Fruit fly (Drosophila melanogaster) whole organism, embryonic: Measurements from ENCODE around the gene CG18586.

Source experiments
- ATbp ChIP-seq: fragments of 200-800 bp; sonication (Bioruptor generic); optimal IDR thresholded peaks from 2 replicates; lab custom pipeline; 2017; ENCODE audit warnings: missing biosample characterization, mild to moderate bottlenecking, missing genetic modification characterization, missing genetic modification reagents
- Atf-2 ChIP-seq: fragments of 200-800 bp; sonication (Bioruptor generic); optimal IDR thresholded peaks from 2 replicates; lab custom pipeline; 2016; ENCODE audit warnings: missing biosample characterization, missing genetic modification characterization
- Atf3 ChIP-seq: fragments of 200-800 bp; sonication (Bioruptor generic); optimal IDR thresholded peaks from 3 replicates; lab custom pipeline; 2016; ENCODE audit warnings: missing biosample characterization, missing genetic modification characterization
- Awh ChIP-seq: fragments of 200-800 bp; sonication (Bioruptor generic); IDR thresholded peaks from 2 replicates; pipeline ENCODE4, ENCODE4 v1.3.6; 2022; ENCODE audit warnings: missing biosample characterization, missing genetic modification characterization
- C15 ChIP-seq: fragments of 200-800 bp; sonication (Bioruptor generic); IDR thresholded peaks from 3 replicates; pipeline ENCODE4 v1.3.6; 2022; ENCODE audit warnings: missing biosample characterization, missing genetic modification characterization
- CG1233 ChIP-seq: fragments of 200-800 bp; sonication (Bioruptor generic); optimal IDR thresholded peaks from 4 replicates; lab custom pipeline; 2018; ENCODE audit warnings: missing biosample characterization, mild to moderate bottlenecking, missing genetic modification characterization
- CG12744 ChIP-seq: fragments of 200-800 bp; sonication (Bioruptor generic); optimal IDR thresholded peaks from 2 replicates; lab custom pipeline; 2016; ENCODE audit warnings: missing biosample characterization, missing genetic modification characterization
- CG16813 ChIP-seq: fragments of 200-800 bp; sonication (Bioruptor generic); IDR thresholded peaks from 3 replicates; pipeline ENCODE4 v1.3.6; 2022; ENCODE audit warnings: missing biosample characterization, missing genetic modification characterization; ENCODE audit not compliant: partially characterized antibody
- CG17186 ChIP-seq: fragments of 200-800 bp; sonication (Bioruptor generic); optimal IDR thresholded peaks from 3 replicates; lab custom pipeline; 2017; ENCODE audit warnings: missing biosample characterization, missing genetic modification reagents, missing genetic modification characterization
- CG17385 ChIP-seq: fragments of 200-800 bp; sonication (Bioruptor generic); optimal IDR thresholded peaks from 3 replicates; lab custom pipeline; 2018; ENCODE audit warnings: missing biosample characterization, mild to moderate bottlenecking, missing genetic modification characterization
- CG17912 ChIP-seq: fragments of 200-800 bp; sonication (Bioruptor generic); optimal IDR thresholded peaks from 2 replicates; lab custom pipeline; 2018; ENCODE audit warnings: missing biosample characterization, mild to moderate bottlenecking, missing genetic modification characterization
- CG2199 ChIP-seq: fragments of 200-800 bp; sonication (Bioruptor generic); IDR thresholded peaks from 3 replicates; pipeline ENCODE4 v1.3.6; 2022; ENCODE audit warnings: missing biosample characterization, missing genetic modification characterization
- CG2678 ChIP-seq: fragments of 200-800 bp; sonication (Bioruptor generic); optimal IDR thresholded peaks from 3 replicates; lab custom pipeline; 2019; ENCODE audit warnings: missing biosample characterization, mild to moderate bottlenecking, missing genetic modification characterization, moderate library complexity
- CG2889 ChIP-seq: fragments of 200-800 bp; sonication (Bioruptor generic); IDR thresholded peaks from 3 replicates; pipeline ENCODE4 v1.3.6; 2022; ENCODE audit warnings: missing biosample characterization, missing genetic modification characterization
- CG34422 ChIP-seq: fragments of 200-800 bp; sonication (Bioruptor generic); IDR thresholded peaks from 3 replicates; pipeline ENCODE4 v1.3.6; 2022; ENCODE audit warnings: missing biosample characterization, missing genetic modification characterization
- CG4360 ChIP-seq: fragments of 200-800 bp; sonication (Bioruptor generic); IDR thresholded peaks from 2 replicates; pipeline ENCODE4 v1.3.6; 2022; ENCODE audit warnings: missing biosample characterization, missing genetic modification characterization
- CG5245 ChIP-seq: fragments of 200-800 bp; sonication (Bioruptor generic); optimal IDR thresholded peaks from 3 replicates; lab custom pipeline; 2016; ENCODE audit warnings: missing biosample characterization, missing genetic modification characterization
- CG6254 ChIP-seq: fragments of 200-800 bp; sonication (Bioruptor generic); optimal IDR thresholded peaks from 3 replicates; lab custom pipeline; 2017; ENCODE audit warnings: mild to moderate bottlenecking, missing biosample characterization, missing genetic modification reagents, missing genetic modification characterization
- CG6791 ChIP-seq: fragments of 200-800 bp; sonication (Bioruptor generic); IDR thresholded peaks from 3 replicates; pipeline ENCODE4 v1.3.6; 2022; ENCODE audit warnings: missing biosample characterization, missing genetic modification characterization; ENCODE audit not compliant: partially characterized antibody
- Dek ChIP-seq: fragments of 200-800 bp; sonication (Bioruptor generic); optimal IDR thresholded peaks from 3 replicates; lab custom pipeline; 2019; ENCODE audit warnings: missing biosample characterization, mild to moderate bottlenecking, missing genetic modification characterization, moderate library complexity
- H15 ChIP-seq: fragments of 200-800 bp; sonication (Bioruptor generic); IDR thresholded peaks from 3 replicates; pipeline ENCODE4 v1.3.6; 2022; ENCODE audit warnings: missing biosample characterization, missing genetic modification characterization
- Max ChIP-seq: fragments of 200-800 bp; sonication (Bioruptor generic); optimal IDR thresholded peaks from 2 replicates; lab custom pipeline; 2016; ENCODE audit warnings: missing biosample characterization, mild to moderate bottlenecking, missing genetic modification characterization
- NC2α ChIP-seq: fragments of 200-800 bp; sonication (Bioruptor generic); optimal IDR thresholded peaks from 2 replicates; lab custom pipeline; 2016; ENCODE audit warnings: missing biosample characterization, missing genetic modification characterization
- Neu2 ChIP-seq: fragments of 200-800 bp; sonication (Bioruptor generic); optimal IDR thresholded peaks from 3 replicates; lab custom pipeline; 2016; ENCODE audit warnings: missing biosample characterization, missing genetic modification characterization, borderline replicate concordance
- NfI ChIP-seq: fragments of 200-800 bp; sonication (Bioruptor generic); optimal IDR thresholded peaks from 3 replicates; lab custom pipeline; 2018; ENCODE audit warnings: missing biosample characterization, mild to moderate bottlenecking, missing genetic modification characterization, moderate library complexity
- Sry-β ChIP-seq: fragments of 200-800 bp; sonication (Bioruptor generic); optimal IDR thresholded peaks from 2 replicates; lab custom pipeline; 2018; ENCODE audit warnings: missing biosample characterization, mild to moderate bottlenecking, missing genetic modification characterization, moderate library complexity
- bbx ChIP-seq: fragments of 200-800 bp; sonication (Bioruptor generic); IDR thresholded peaks from 2 replicates; pipeline ENCODE4 v1.3.6; 2022; ENCODE audit warnings: missing biosample characterization, missing genetic modification characterization; ENCODE audit not compliant: partially characterized antibody
- cas ChIP-seq: fragments of 200-800 bp; sonication (Bioruptor generic); IDR thresholded peaks from 2 replicates; pipeline ENCODE4 v1.3.6; 2022; ENCODE audit warnings: missing biosample characterization, missing genetic modification characterization
- chif ChIP-seq, 2 experiments: fragments of 200-800 bp; sonication (Bioruptor generic); optimal IDR thresholded peaks; 3 replicates each; lab custom pipeline; 2016; ENCODE audit warnings: missing biosample characterization in 2 of 2, missing genetic modification characterization in 2 of 2
- ci ChIP-seq: fragments of 200-800 bp; sonication (Bioruptor generic); IDR thresholded peaks from 3 replicates; pipeline ENCODE4 v1.3.6; 2022; ENCODE audit warnings: missing biosample characterization, missing genetic modification characterization
- crc ChIP-seq: fragments of 200-800 bp; sonication (Bioruptor generic); optimal IDR thresholded peaks from 2 replicates; lab custom pipeline; 2016; ENCODE audit warnings: missing biosample characterization, missing genetic modification characterization
- dan ChIP-seq: fragments of 200-800 bp; sonication (Bioruptor generic); IDR thresholded peaks from 2 replicates; pipeline ENCODE4 v1.3.6; 2022; ENCODE audit warnings: missing biosample characterization, missing genetic modification characterization
- dati ChIP-seq: fragments of 200-800 bp; sonication (Bioruptor generic); IDR thresholded peaks from 2 replicates; pipeline ENCODE4 v1.3.6; 2022; ENCODE audit warnings: missing biosample characterization, missing genetic modification characterization
- emc ChIP-seq: fragments of 200-800 bp; sonication (Bioruptor generic); optimal IDR thresholded peaks from 2 replicates; lab custom pipeline; 2016; ENCODE audit warnings: missing biosample characterization, missing genetic modification characterization
- esg ChIP-seq: fragments of 200-800 bp; sonication (Bioruptor generic); conservative IDR thresholded peaks from 2 replicates; pipeline ENCODE4 v1.3.6; 2022; ENCODE audit warnings: missing biosample characterization, missing genetic modification characterization
- gem ChIP-seq: fragments of 200-800 bp; sonication (Bioruptor generic); optimal IDR thresholded peaks from 2 replicates; lab custom pipeline; 2019; ENCODE audit warnings: missing biosample characterization, mild to moderate bottlenecking, missing genetic modification characterization, moderate library complexity
- grau ChIP-seq: fragments of 200-800 bp; optimal IDR thresholded peaks from 3 replicates; lab custom pipeline; 2019; ENCODE audit warnings: missing biosample characterization, mild to moderate bottlenecking, missing genetic modification characterization, moderate library complexity
- gt ChIP-seq: fragments of 200-800 bp; sonication (Bioruptor generic); IDR thresholded peaks from 2 replicates; pipeline ENCODE4 v1.3.6; 2022; ENCODE audit warnings: missing biosample characterization, missing genetic modification characterization
- hth ChIP-seq: fragments of >200 bp; optimal IDR thresholded peaks from 2 replicates; lab custom pipeline; 2017; ENCODE audit warnings: inconsistent platforms
- jigr1 ChIP-seq: fragments of 200-800 bp; sonication (Bioruptor generic); IDR thresholded peaks from 3 replicates; pipeline ENCODE4 v1.3.6; 2022; ENCODE audit warnings: missing biosample characterization, missing genetic modification characterization
- klu ChIP-seq: fragments of 200-800 bp; sonication (Bioruptor generic); IDR thresholded peaks from 2 replicates; pipeline ENCODE4 v1.3.6; 2022; ENCODE audit warnings: missing biosample characterization, missing genetic modification characterization
- lov ChIP-seq, 2 experiments: fragments of 200-800 bp in 1 of 2; fragments of >200 bp in 1 of 2; sonication (Bioruptor generic) in 1 of 2; IDR thresholded peaks in 1 of 2; optimal IDR thresholded peaks in 1 of 2; 2 replicates in 1 of 2; 3 replicates in 1 of 2; pipeline versions ENCODE4 v1.3.6 to Lab custom; 2017 to 2022; ENCODE audit warnings: missing biosample characterization in 1 of 2, missing genetic modification characterization in 1 of 2
- mirr ChIP-seq: fragments of 200-800 bp; sonication (Bioruptor generic); optimal IDR thresholded peaks from 3 replicates; lab custom pipeline; 2018; ENCODE audit warnings: missing biosample characterization, mild to moderate bottlenecking, missing genetic modification characterization
- pho ChIP-seq: fragments of 200-800 bp; sonication (Bioruptor generic); optimal IDR thresholded peaks from 2 replicates; lab custom pipeline; 2016; ENCODE audit warnings: missing biosample characterization, missing genetic modification characterization
- sd ChIP-seq: fragments of 200-800 bp; sonication (Bioruptor generic); optimal IDR thresholded peaks from 3 replicates; lab custom pipeline; 2018; ENCODE audit warnings: missing biosample characterization, mild to moderate bottlenecking, missing genetic modification characterization, moderate library complexity
- sim ChIP-seq: fragments of 200-800 bp; sonication (Bioruptor generic); IDR thresholded peaks from 2 replicates; pipeline ENCODE4 v1.3.6; 2022; ENCODE audit warnings: missing biosample characterization, missing genetic modification characterization
- tin ChIP-seq: fragments of 200-800 bp; sonication (Bioruptor generic); optimal IDR thresholded peaks from 3 replicates; lab custom pipeline; 2016; ENCODE audit warnings: missing biosample characterization, missing genetic modification characterization
- wdn ChIP-seq: fragments of 200-800 bp; sonication (Bioruptor generic); IDR thresholded peaks from 2 replicates; pipeline ENCODE4 v1.3.6; 2022; ENCODE audit warnings: missing biosample characterization, missing genetic modification characterization
- zfh1 ChIP-seq: fragments of 200-800 bp; sonication (Bioruptor generic); IDR thresholded peaks from 3 replicates; pipeline ENCODE4 v1.3.6; 2022; ENCODE audit warnings: missing biosample characterization, missing genetic modification characterization

Gene CG18586

dm6 chr3L:5869614-5870204, 3.4 kb upstream of the CG18586 start (continued):
- TF ChIP-seq pho (GFP tag; lab: Kevin White, UChicago) (peak; percentile 44), CG1233 (GFP tag; lab: Kevin White, UChicago) (peak; percentile 24), cas (GFP tag; lab: Robert Waterston, UW) (0 out of 2 replicates have a peak, but pooled peaks have one; percentile 43), ci (GFP tag; lab: Robert Waterston, UW) (peak; percentile 91), CG34422 (GFP tag; lab: Robert Waterston, UW) (peak; percentile 54; the same call in 1 of the 3 replicates), ATbp (peak; percentile 12), CG6791 (GFP tag; lab: Robert Waterston, UW) (peak; percentile 87), Awh (peak; percentile 64; the same call in 1 of the 2 replicates), Dek (tag; lab: Kevin White, UChicago) (peak; percentile 24), CG2199 (peak; percentile 95), Sry-β (GFP tag; lab: Kevin White, UChicago) (peak; percentile 9), hth (lab: Kevin White, UChicago) (no peak), grau (tag; lab: Kevin White, UChicago) (peak; percentile 63), dati (GFP tag; lab: Robert Waterston, UW) (0 out of 2 replicates have a peak, but pooled peaks have one; percentile 38), esg (GFP tag; lab: Robert Waterston, UW) (peak; percentile 22; the same call in 1 of the 2 replicates), gem (tag; lab: Kevin White, UChicago) (peak; percentile 60), jigr1 (GFP tag; lab: Robert Waterston, UW) (no peak), wdn (GFP tag; lab: Robert Waterston, UW) (peak; percentile 63), CG4360 (peak; percentile 94), Atf-2 (GFP tag; lab: Kevin White, UChicago) (no peak), CG16813 (GFP tag; lab: Robert Waterston, UW) (no peak; the same call in 2 of the 3 replicates), bbx (GFP tag; lab: Robert Waterston, UW) (peak; percentile 46; the same call in 1 of the 2 replicates), NfI (GFP tag; lab: Kevin White, UChicago) (peak; percentile 69), crc (GFP tag; lab: Kevin White, UChicago) (no peak), CG2678 (tag; lab: Kevin White, UChicago) (no peak), Atf3 (GFP tag; lab: Kevin White, UChicago) (peak; percentile 15), zfh1 (GFP tag; lab: Robert Waterston, UW) (peak; percentile 84; the same call in 2 of the 3 replicates), emc (GFP tag; lab: Kevin White, UChicago) (peak; percentile 22), CG12744 (GFP tag; lab: Kevin White, UChicago) (peak; percentile 36), tin (GFP tag; lab: Kevin White, UChicago) (peak; percentile 88), lov (optimal IDR thresholded peaks at IDR 0.05; lab: Kevin White, UChicago) (no peak), lov (GFP tag; IDR thresholded peaks at IDR 0.05; lab: Robert Waterston, UW) (peak; percentile 70; the same call in 1 of the 3 replicates), Max (GFP tag; lab: Kevin White, UChicago) (peak; percentile 50), Neu2 (GFP tag; lab: Kevin White, UChicago) (no peak), H15 (GFP tag; lab: Robert Waterston, UW) (peak; percentile 77), CG17385 (GFP tag; lab: Kevin White, UChicago) (no peak), CG2889 (GFP tag; lab: Robert Waterston, UW) (no peak), sim (no peak), CG5245 (GFP tag; lab: Kevin White, UChicago) (peak; percentile 89), CG17186 (GFP tag; lab: Kevin White, UChicago) (peak; percentile 4), gt (GFP tag; lab: Robert Waterston, UW) (0 out of 2 replicates have a peak, but pooled peaks have one; percentile 9), CG17912 (GFP tag; lab: Kevin White, UChicago) (peak; percentile 49), klu (GFP tag; lab: Robert Waterston, UW) (peak; percentile 31; the same call in 1 of the 2 replicates), dan (no peak), C15 (GFP tag; lab: Robert Waterston, UW) (no peak), CG6254 (GFP tag; lab: Kevin White, UChicago) (no peak), chif (GFP tag; optimal IDR thresholded peaks at IDR 0.05; lab: Kevin White, UChicago) (peak; percentile 18 to 69), sd (tag; lab: Kevin White, UChicago) (no peak), mirr (GFP tag; lab: Kevin White, UChicago) (peak; percentile 61), NC2α (GFP tag; lab: Kevin White, UChicago) (peak; percentile 11)
